Worm (Caenorhabditis elegans) whole organism, L4 larva: ENCODE results near the gene gyg-1.

Experiments used
- ceh-28 ChIP-seq: fragments of 150-350 bp; optimal IDR thresholded peaks from 2 replicates; lab custom pipeline; 2014; ENCODE audit warnings: missing biosample characterization, missing genetic modification reagents, missing genetic modification characterization
- dpl-1 ChIP-seq: fragments of 150-350 bp; optimal IDR thresholded peaks from 2 replicates; lab custom pipeline; 2014; ENCODE audit warnings: missing biosample characterization, missing genetic modification reagents, missing genetic modification characterization
- lin-39 ChIP-seq: fragments of 150-350 bp; optimal IDR thresholded peaks from 2 replicates; lab custom pipeline; 2014; ENCODE audit warnings: missing biosample characterization, missing genetic modification reagents, missing genetic modification characterization

- TF ChIP-seq dpl-1 (GFP tag; lab: Kevin White, UChicago) (peak; percentile 50), lin-39 (tag; lab: Kevin White, UChicago) (no peak), ceh-28 (no peak)
These were observed 3.4 kb downstream of the gyg-1 start for ce11 chrX:3540861-3541260.
